Worm (Caenorhabditis elegans): ENCODE results near the gene K02C4.3.
A peak's percentile ranks its signal among the peaks of the same experiment; 100 is the strongest.

The K02C4.3 gene

ce11 chrII:8078041-8078440 is 8.6 kb downstream of the K02C4.3 start, which contains the start of gene K02C4.5:
Gene K02C4.5 (plus strand): TSS chrII:8078435.
- TF ChIP-seq unc-55 (GFP tag; optimal IDR thresholded peaks at IDR 0.05): no peak
- TF ChIP-seq crh-2 (tag; optimal IDR thresholded peaks at IDR 0.05): peak; percentile 48
- peak; percentile 98 for TF ChIP-seq fos-1 (tag; optimal IDR thresholded peaks at IDR 0.05)
- peak; percentile 11 for TF ChIP-seq skn-1 (tag; optimal IDR thresholded peaks at IDR 0.05)

DNA sequence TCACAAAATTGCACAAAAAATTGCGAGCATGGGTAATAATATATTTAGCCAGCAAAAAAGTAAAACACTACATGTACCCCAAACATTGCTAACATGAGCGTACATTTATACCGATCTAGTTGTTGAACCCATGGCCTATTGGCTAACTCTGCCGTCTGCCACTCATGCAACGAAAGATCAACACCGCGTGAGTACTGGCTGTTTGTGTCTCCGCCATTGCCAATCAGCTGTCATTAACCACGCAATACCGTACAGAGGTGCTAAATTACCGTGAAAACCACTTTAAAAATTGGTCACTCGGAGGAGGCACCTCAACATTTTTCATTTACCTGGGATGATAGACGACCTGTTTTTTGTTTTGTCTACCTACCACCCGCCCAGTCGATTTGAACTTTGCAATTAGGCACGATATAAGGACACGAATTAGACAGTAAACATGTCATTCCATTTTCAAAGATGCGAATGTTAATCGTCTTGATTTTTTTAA is 11.3 kb downstream of the K02C4.3 start, which contains the start of gene K02C4.2:
Gene K02C4.2, plus strand, starts transcription at position 437 of the 487 bp plus-strand sequence.
- TF ChIP-seq sem-4 (tag; optimal IDR thresholded peaks at IDR 0.05) (peak; percentile 69), nhr-25 (tag; optimal IDR thresholded peaks at IDR 0.05) (peak; percentile 73), unc-55 (GFP tag; optimal IDR thresholded peaks at IDR 0.05) (peak; percentile 45), lin-11 (tag; optimal IDR thresholded peaks at IDR 0.05) (peak; percentile 42), C34F6.9 (tag; optimal IDR thresholded peaks at IDR 0.05) (peak; percentile 61), dmd-4 (tag; optimal IDR thresholded peaks at IDR 0.05) (no peak), nhr-23 (tag; optimal IDR thresholded peaks at IDR 0.05) (no peak), peb-1 (tag; optimal IDR thresholded peaks at IDR 0.05) (no peak), nhr-21 (tag; optimal IDR thresholded peaks at IDR 0.05) (peak; percentile 85), elt-1 (tag; optimal IDR thresholded peaks at IDR 0.05) (no peak), egl-27 (tag; optimal IDR thresholded peaks at IDR 0.05) (no peak), unc-62 (GFP tag; optimal IDR thresholded peaks at IDR 0.05) (no peak), zag-1 (tag; optimal IDR thresholded peaks at IDR 0.05) (peak; percentile 36), blmp-1 (tag; optimal IDR thresholded peaks at IDR 0.05; ENCODE audit: insufficient read depth) (peak; percentile 36), ceh-16 (tag; optimal IDR thresholded peaks at IDR 0.05) (peak; percentile 57), mdl-1 (tag; optimal IDR thresholded peaks at IDR 0.05) (peak in 1 of 2 experiments; percentile 9), nhr-77 (tag; optimal IDR thresholded peaks at IDR 0.05) (peak; percentile 16), F13H6.1 (tag; optimal IDR thresholded peaks at IDR 0.05) (peak; percentile 66), sma-9 (GFP tag; optimal IDR thresholded peaks at IDR 0.05) (peak; percentile 78), sma-9 (tag; optimal IDR thresholded peaks at IDR 0.05) (no peak), lsy-2 (tag; optimal IDR thresholded peaks at IDR 0.05) (peak; percentile 12 to 73), crh-2 (tag; optimal IDR thresholded peaks at IDR 0.05) (peak; percentile 80), ztf-11 (tag; optimal IDR thresholded peaks at IDR 0.05) (no peak), gmeb-1 (tag; optimal IDR thresholded peaks at IDR 0.05) (peak; percentile 74), lin-13 (GFP tag; optimal IDR thresholded peaks at IDR 0.05) (peak; percentile 50), nhr-11 (tag; optimal IDR thresholded peaks at IDR 0.05) (peak; percentile 9), unc-39 (tag; optimal IDR thresholded peaks at IDR 0.05) (no peak), nhr-129 (tag; optimal IDR thresholded peaks at IDR 0.05) (peak; percentile 95), sma-3 (GFP tag; optimal IDR thresholded peaks at IDR 0.05) (peak; percentile 81), Y55F3AM.14 (GFP tag; optimal IDR thresholded peaks at IDR 0.05) (peak; percentile 62), fos-1 (tag; optimal IDR thresholded peaks at IDR 0.05) (peak; percentile 90), snpc-4 (tag; optimal IDR thresholded peaks at IDR 0.05) (peak; percentile 42)

ce11 chrII:8074058-8074457 is 12.6 kb downstream of the K02C4.3 start:
- TF ChIP-seq fos-1 (tag; optimal IDR thresholded peaks at IDR 0.05) (peak; percentile 47), skn-1 (tag; optimal IDR thresholded peaks at IDR 0.05) (no peak)

DNA sequence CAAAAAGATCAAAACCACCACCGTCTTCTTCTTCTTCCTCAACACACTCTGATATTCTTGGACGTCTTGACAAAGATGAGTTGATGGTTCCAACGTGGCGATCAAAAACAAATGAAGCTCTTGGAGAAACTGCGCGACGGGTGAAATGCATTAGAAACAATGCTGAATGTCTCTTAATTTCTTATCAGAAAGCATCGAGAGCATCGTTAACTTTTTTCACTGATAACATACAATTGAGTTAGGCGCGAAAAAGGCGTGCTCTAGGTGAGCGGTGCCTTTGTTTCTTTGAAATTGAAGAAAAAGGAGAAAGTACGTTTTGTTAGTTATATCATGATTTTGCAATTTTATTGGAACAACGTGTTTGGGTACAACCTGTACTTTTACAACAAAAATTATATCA is 13.4 kb downstream of the K02C4.3 start, which contains the start of gene gpcp-2:
Gene gpcp-2, minus strand, starts transcription at position 153 of the 400 bp plus-strand sequence.
- no peak for TF ChIP-seq nhr-23 (tag; optimal IDR thresholded peaks at IDR 0.05)
- TF ChIP-seq fos-1 (tag; optimal IDR thresholded peaks at IDR 0.05): peak; percentile 39
- no peak for TF ChIP-seq ztf-11 (tag; optimal IDR thresholded peaks at IDR 0.05)

ce11 chrII:8071801-8072544 is 14.7 kb downstream of the K02C4.3 start:
- TF ChIP-seq unc-62 (GFP tag; optimal IDR thresholded peaks at IDR 0.05) (peak; percentile 63), nhr-237 (tag; optimal IDR thresholded peaks at IDR 0.05) (no peak), unc-39 (tag; optimal IDR thresholded peaks at IDR 0.05) (no peak), crh-2 (tag; optimal IDR thresholded peaks at IDR 0.05) (peak; percentile 77), nhr-10 (tag; optimal IDR thresholded peaks at IDR 0.05) (no peak), nhr-21 (tag; optimal IDR thresholded peaks at IDR 0.05) (peak; percentile 76), elt-3 (tag; optimal IDR thresholded peaks at IDR 0.05) (no peak), ztf-1 (GFP tag; conservative IDR thresholded peaks at IDR 0.05) (no peak), F13H6.1 (tag; optimal IDR thresholded peaks at IDR 0.05) (peak; percentile 76), nhr-129 (tag; optimal IDR thresholded peaks at IDR 0.05) (peak; percentile 80), ztf-11 (tag; optimal IDR thresholded peaks at IDR 0.05) (no peak), ceh-16 (tag; optimal IDR thresholded peaks at IDR 0.05) (no peak), nhr-25 (tag; optimal IDR thresholded peaks at IDR 0.05) (peak; percentile 63), mdl-1 (tag; optimal IDR thresholded peaks at IDR 0.05) (peak in 1 of 2 experiments; percentile 83), ceh-82 (tag; optimal IDR thresholded peaks at IDR 0.05) (no peak), ztf-4 (tag; optimal IDR thresholded peaks at IDR 0.05) (peak; percentile 18), zag-1 (tag; optimal IDR thresholded peaks at IDR 0.05) (peak; percentile 53), egl-27 (tag; optimal IDR thresholded peaks at IDR 0.05) (peak; percentile 3), fos-1 (tag; optimal IDR thresholded peaks at IDR 0.05) (peak; percentile 26), lin-13 (GFP tag; optimal IDR thresholded peaks at IDR 0.05) (peak; percentile 11), C34F6.9 (tag; optimal IDR thresholded peaks at IDR 0.05) (peak; percentile 81), lsy-2 (tag; optimal IDR thresholded peaks at IDR 0.05) (peak in 1 of 2 experiments; percentile 80), peb-1 (tag; optimal IDR thresholded peaks at IDR 0.05) (no peak), ama-1 (optimal IDR thresholded peaks at IDR 0.05) (no peak), mab-5 (tag; optimal IDR thresholded peaks at IDR 0.05) (peak; percentile 48)
